Worm (Caenorhabditis elegans): ENCODE results near the gene Y45F10A.7.

The Y45F10A.7 gene

ce11 chrIV:13521785-13522184 is 29.4 kb downstream of the Y45F10A.7 start, which contains the start of gene dcap-2:
Gene dcap-2 (minus strand): TSS chrIV:13521870.
- TF ChIP-seq sem-2 (GFP tag; optimal IDR thresholded peaks at IDR 0.05) (no peak), ceh-43 (GFP tag; optimal IDR thresholded peaks at IDR 0.05) (no peak), ces-1 (GFP tag; optimal IDR thresholded peaks at IDR 0.05) (peak; percentile 32), hlh-1 (tag; optimal IDR thresholded peaks at IDR 0.05) (peak; percentile 11)

- TF ChIP-seq mab-5 (tag; optimal IDR thresholded peaks at IDR 0.05) (no peak), zip-8 (tag; optimal IDR thresholded peaks at IDR 0.05) (no peak), ceh-39 (tag; optimal IDR thresholded peaks at IDR 0.05) (no peak), ceh-83 (GFP tag; optimal IDR thresholded peaks at IDR 0.05) (no peak), nhr-237 (tag; optimal IDR thresholded peaks at IDR 0.05) (no peak)
Observed at ce11 chrIV:13525223-13525622, 32.9 kb downstream of the Y45F10A.7 start.

ce11 chrIV:13538901-13539300 is 46.5 kb downstream of the Y45F10A.7 start:
- TF ChIP-seq elt-1 (tag; optimal IDR thresholded peaks at IDR 0.05; ENCODE audit: borderline replicate concordance, insufficient read depth) = no peak
- TF ChIP-seq lsy-2 (tag; optimal IDR thresholded peaks at IDR 0.05) = peak; percentile 84

- TF ChIP-seq flh-1 (GFP tag; optimal IDR thresholded peaks at IDR 0.05) = no peak
- TF ChIP-seq blmp-1 (tag; optimal IDR thresholded peaks at IDR 0.05) = no peak
- no peak for TF ChIP-seq nhr-237 (tag; optimal IDR thresholded peaks at IDR 0.05)
- TF ChIP-seq ceh-83 (GFP tag; optimal IDR thresholded peaks at IDR 0.05) = no peak
- no peak for TF ChIP-seq cnd-1 (tag; optimal IDR thresholded peaks at IDR 0.05)
- no peak for TF ChIP-seq drap-1 (GFP tag; optimal IDR thresholded peaks at IDR 0.05)
- no peak for TF ChIP-seq mls-2 (tag; optimal IDR thresholded peaks at IDR 0.05)
- TF ChIP-seq lin-13 (tag; optimal IDR thresholded peaks at IDR 0.05) = no peak
- no peak for TF ChIP-seq ham-2 (GFP tag; optimal IDR thresholded peaks at IDR 0.05)
- no peak for TF ChIP-seq mab-5 (tag; optimal IDR thresholded peaks at IDR 0.05)
- no peak for TF ChIP-seq elt-1 (tag; optimal IDR thresholded peaks at IDR 0.05; ENCODE audit: borderline replicate concordance, insufficient read depth)
- TF ChIP-seq ces-1 (GFP tag; optimal IDR thresholded peaks at IDR 0.05) = no peak
- TF ChIP-seq unc-39 (tag; optimal IDR thresholded peaks at IDR 0.05) = no peak
- TF ChIP-seq ztf-11 (tag; optimal IDR thresholded peaks at IDR 0.05) = no peak
- TF ChIP-seq mep-1 (tag; optimal IDR thresholded peaks at IDR 0.05) = no peak
- TF ChIP-seq lsy-2 (tag; optimal IDR thresholded peaks at IDR 0.05) = no peak
- no peak for TF ChIP-seq snpc-4 (tag; optimal IDR thresholded peaks at IDR 0.05)
Observed at ce11 chrIV:13540165-13540564, 47.8 kb downstream of the Y45F10A.7 start, which contains the start of gene rsd-2. Gene rsd-2 (minus strand): TSS chrIV:13540265.
